Worm (Caenorhabditis elegans) whole organism, mixed stage, embryonic: ENCODE data around the gene pitr-5.

Experiments used
- M03D4.4 ChIP-seq: sonication (generic microtip); optimal IDR thresholded peaks from 2 replicates; lab custom pipeline; 2017; ENCODE audit warnings: mild to moderate bottlenecking, missing genetic modification characterization, missing compliant biosample characterization
- bed-3 ChIP-seq: fragments of 200-800 bp; sonication (Bioruptor generic); optimal IDR thresholded peaks from 3 replicates; lab custom pipeline; 2018; ENCODE audit warnings: mild to moderate bottlenecking, missing genetic modification characterization, moderate library complexity, missing compliant biosample characterization
- ceh-39 ChIP-seq: fragments of 150-350 bp; optimal IDR thresholded peaks from 2 replicates; lab custom pipeline; 2014; ENCODE audit warnings: missing biosample characterization, missing genetic modification characterization
- ceh-43 ChIP-seq: fragments of 200-800 bp; sonication (Bioruptor generic); optimal IDR thresholded peaks from 2 replicates; lab custom pipeline; 2018; ENCODE audit warnings: mild to moderate bottlenecking, missing genetic modification characterization, moderate library complexity, missing compliant biosample characterization
- ceh-83 ChIP-seq: fragments of 200-800 bp; sonication (Bioruptor generic); optimal IDR thresholded peaks from 2 replicates; lab custom pipeline; 2018; ENCODE audit warnings: mild to moderate bottlenecking, missing genetic modification characterization, missing compliant biosample characterization
- ces-1 ChIP-seq: fragments of 150-350 bp; optimal IDR thresholded peaks from 2 replicates; lab custom pipeline; 2014; ENCODE audit warnings: missing biosample characterization, missing genetic modification reagents, missing genetic modification characterization
- cnd-1 ChIP-seq: fragments of 200-800 bp; sonication (Bioruptor generic); optimal IDR thresholded peaks from 2 replicates; lab custom pipeline; 2018; ENCODE audit warnings: mild to moderate bottlenecking, missing genetic modification characterization, missing compliant biosample characterization
- drap-1 ChIP-seq: fragments of 200-800 bp; sonication (Bioruptor generic); optimal IDR thresholded peaks from 3 replicates; lab custom pipeline; 2018; ENCODE audit warnings: mild to moderate bottlenecking, missing genetic modification characterization, missing compliant biosample characterization
- elt-1 ChIP-seq: sonication (generic microtip); optimal IDR thresholded peaks from 2 replicates; lab custom pipeline; 2017; ENCODE audit warnings: missing genetic modification characterization, mild to moderate bottlenecking, missing compliant biosample characterization, antibody characterized with exemption, moderate library complexity, borderline replicate concordance; ENCODE audit not compliant: insufficient read depth
- elt-3 ChIP-seq: fragments of 150-350 bp; optimal IDR thresholded peaks from 2 replicates; lab custom pipeline; 2014; ENCODE audit warnings: missing biosample characterization, missing genetic modification characterization
- flh-1 ChIP-seq: fragments of 200-800 bp; sonication (Bioruptor generic); optimal IDR thresholded peaks from 2 replicates; lab custom pipeline; 2018; ENCODE audit warnings: mild to moderate bottlenecking, missing genetic modification characterization, moderate library complexity, missing compliant biosample characterization
- hlh-1 ChIP-seq: fragments of 150-350 bp; optimal IDR thresholded peaks from 2 replicates; lab custom pipeline; 2014; ENCODE audit warnings: missing biosample characterization, missing genetic modification reagents, missing genetic modification characterization
- lin-13 ChIP-seq: fragments of 150-350 bp; optimal IDR thresholded peaks from 2 replicates; lab custom pipeline; 2014; ENCODE audit warnings: missing biosample characterization, missing genetic modification characterization
- lin-32 ChIP-seq: fragments of 200-800 bp; sonication (Bioruptor generic); optimal IDR thresholded peaks from 2 replicates; lab custom pipeline; 2018; ENCODE audit warnings: mild to moderate bottlenecking, missing genetic modification characterization, missing compliant biosample characterization
- lsy-2 ChIP-seq: fragments of 150-350 bp; optimal IDR thresholded peaks from 2 replicates; lab custom pipeline; 2014; ENCODE audit warnings: missing biosample characterization, missing genetic modification characterization
- mab-5 ChIP-seq: fragments of 150-350 bp; optimal IDR thresholded peaks from 2 replicates; lab custom pipeline; 2014; ENCODE audit warnings: missing biosample characterization, missing genetic modification characterization
- mep-1 ChIP-seq: fragments of 150-350 bp; optimal IDR thresholded peaks from 2 replicates; lab custom pipeline; 2017; ENCODE audit warnings: missing biosample characterization, missing genetic modification reagents, missing genetic modification characterization, inconsistent platforms
- mls-2 ChIP-seq: sonication (generic microtip); optimal IDR thresholded peaks from 2 replicates; lab custom pipeline; 2016; ENCODE audit warnings: mild to moderate bottlenecking, missing genetic modification characterization, moderate library complexity, missing compliant biosample characterization
- nhr-12 ChIP-seq: fragments of 150-350 bp; optimal IDR thresholded peaks from 2 replicates; lab custom pipeline; 2014; ENCODE audit warnings: missing biosample characterization, missing genetic modification characterization
- nhr-2 ChIP-seq: fragments of 150-350 bp; optimal IDR thresholded peaks from 2 replicates; lab custom pipeline; 2014; ENCODE audit warnings: missing biosample characterization, missing genetic modification characterization
- nhr-237 ChIP-seq: fragments of 150-350 bp; optimal IDR thresholded peaks from 2 replicates; lab custom pipeline; 2014; ENCODE audit warnings: missing biosample characterization, missing genetic modification characterization
- nhr-28 ChIP-seq: fragments of 150-350 bp; optimal IDR thresholded peaks from 2 replicates; lab custom pipeline; 2014; ENCODE audit warnings: missing biosample characterization, missing genetic modification characterization
- nhr-76 ChIP-seq: sonication (generic microtip); optimal IDR thresholded peaks from 2 replicates; lab custom pipeline; 2017; ENCODE audit warnings: missing biosample characterization, missing genetic modification characterization
- snpc-4 ChIP-seq: fragments of 150-350 bp; optimal IDR thresholded peaks from 2 replicates; lab custom pipeline; 2014; ENCODE audit warnings: missing biosample characterization, missing genetic modification characterization
- sptf-1 ChIP-seq: sonication (generic microtip); optimal IDR thresholded peaks from 2 replicates; lab custom pipeline; 2017; ENCODE audit warnings: mild to moderate bottlenecking, missing genetic modification characterization, moderate library complexity, missing compliant biosample characterization
- unc-120 ChIP-seq: sonication (generic microtip); optimal IDR thresholded peaks from 2 replicates; lab custom pipeline; 2017; ENCODE audit warnings: missing genetic modification characterization, missing compliant biosample characterization; ENCODE audit not compliant: poor library complexity, severe bottlenecking
- unc-39 ChIP-seq: fragments of 150-350 bp; optimal IDR thresholded peaks from 2 replicates; lab custom pipeline; 2014; ENCODE audit warnings: missing biosample characterization, missing genetic modification characterization
- unc-62 ChIP-seq: fragments of 150-350 bp; optimal IDR thresholded peaks from 2 replicates; lab custom pipeline; 2014; ENCODE audit warnings: missing biosample characterization, missing genetic modification reagents, missing genetic modification characterization
- ztf-11 ChIP-seq: fragments of 150-350 bp; optimal IDR thresholded peaks from 2 replicates; lab custom pipeline; 2014; ENCODE audit warnings: missing biosample characterization, missing genetic modification characterization

pitr-5 gene

DNA sequence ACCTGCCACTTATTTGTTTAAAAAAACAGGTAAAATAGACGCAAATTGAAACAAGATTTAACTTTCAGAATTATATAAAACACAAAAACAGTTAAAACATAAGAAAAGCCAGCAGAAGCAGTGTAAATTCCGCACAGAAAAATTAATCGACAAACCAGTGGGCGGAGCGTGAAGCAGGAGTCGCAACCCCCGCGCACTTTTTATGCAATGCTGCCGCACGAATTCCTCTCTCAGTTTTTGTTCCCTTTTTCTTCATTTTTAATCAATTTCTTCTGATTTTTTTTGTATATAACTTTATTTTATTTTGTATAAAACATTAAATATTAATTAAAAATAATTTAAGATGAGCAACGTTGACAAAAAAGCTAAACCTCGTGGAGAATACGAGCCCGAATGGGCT, 46.2 kb downstream of the pitr-5 start, which contains the start of the genes gei-6 and krr-1 (continued):
- TF ChIP-seq ceh-43 (GFP tag; lab: Kevin White, UChicago) (peak; percentile 89), drap-1 (peak; percentile 80), lin-32 (GFP tag; lab: Kevin White, UChicago) (peak; percentile 74), nhr-28 (tag; lab: Kevin White, UChicago) (no peak), elt-1 (tag; lab: Kevin White, UChicago) (peak; percentile 60)
- TF ChIP-seq, all 35 proteins: peak for 29

DNA sequence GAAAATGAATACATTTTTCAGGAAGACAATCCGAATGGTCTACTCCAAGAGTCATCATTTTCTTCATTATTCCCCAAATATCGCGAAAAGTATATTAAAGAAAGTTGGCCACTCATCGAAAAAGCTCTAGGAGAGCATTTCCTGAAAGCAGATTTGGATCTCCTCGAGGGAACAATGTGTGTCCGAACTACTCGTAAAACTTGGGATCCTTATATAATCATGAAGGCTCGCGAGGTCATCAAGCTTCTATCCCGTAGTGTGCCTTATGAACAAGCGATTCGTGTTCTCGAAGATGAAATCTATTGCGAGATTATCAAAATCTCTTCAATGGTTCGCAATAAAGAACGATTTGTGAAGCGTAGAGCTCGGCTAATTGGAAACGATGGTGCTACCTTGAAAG, 46.9 kb downstream of the pitr-5 start:
- TF ChIP-seq ceh-83 (GFP tag; lab: Kevin White, UChicago) (no peak), mep-1 (tag; lab: Kevin White, UChicago) (no peak), M03D4.4 (tag; lab: Kevin White, UChicago) (no peak), mab-5 (tag; lab: Kevin White, UChicago) (no peak), nhr-76 (tag; lab: Kevin White, UChicago) (no peak), ztf-11 (tag; lab: Kevin White, UChicago) (no peak), hlh-1 (tag; lab: Kevin White, UChicago) (no peak), ces-1 (GFP tag; lab: Kevin White, UChicago) (no peak)

DNA sequence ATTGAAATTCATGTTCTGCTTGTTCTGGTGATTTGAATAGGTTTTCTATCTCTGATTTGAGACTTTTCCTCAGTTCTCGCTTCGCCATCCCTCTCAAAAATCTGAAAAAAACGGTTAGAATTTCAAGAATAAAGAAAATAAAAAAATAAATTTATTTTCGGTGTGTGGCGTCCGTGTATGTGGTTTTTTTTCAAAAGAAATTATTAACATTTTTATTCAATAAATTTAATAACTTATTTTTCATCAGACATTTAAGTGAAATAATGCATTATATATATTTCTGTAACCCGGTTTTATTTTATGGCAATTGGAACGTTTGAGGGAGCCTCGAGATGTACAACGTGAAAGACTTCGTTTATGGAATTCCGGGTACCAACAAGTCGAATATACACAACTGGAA, 50.1 kb downstream of the pitr-5 start, which contains the start of gene C05C8.5:
Gene C05C8.5 (minus strand): TSS at position 101 of the 400 bp plus-strand sequence.
- TF ChIP-seq unc-39 (no peak), flh-1 (no peak), nhr-12 (no peak), ztf-11 (tag; lab: Kevin White, UChicago) (no peak), mab-5 (tag; lab: Kevin White, UChicago) (no peak), elt-3 (no peak), nhr-28 (tag; lab: Kevin White, UChicago) (no peak), cnd-1 (tag; lab: Kevin White, UChicago) (no peak)

DNA sequence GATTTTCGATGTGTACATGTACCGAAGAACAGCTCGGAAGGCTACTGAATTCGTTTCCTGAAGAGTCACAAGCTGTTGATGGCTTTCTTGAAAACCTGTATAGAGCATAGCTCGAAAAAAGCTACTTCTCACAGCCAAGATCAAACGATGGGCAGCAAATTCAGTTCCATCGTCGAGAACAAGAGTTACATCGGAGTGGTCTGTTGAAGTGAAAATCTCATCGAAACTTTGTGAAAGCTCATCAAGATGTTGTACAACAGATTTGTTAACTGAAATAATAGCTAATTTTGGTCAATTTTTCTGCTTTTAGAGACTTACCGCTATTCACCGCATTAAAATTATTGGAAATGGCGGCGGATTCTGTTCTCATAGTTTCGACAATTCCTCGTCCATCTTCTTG, 52.0 kb downstream of the pitr-5 start:
- TF ChIP-seq unc-62 (GFP tag; lab: Kevin White, UChicago) = no peak
- TF ChIP-seq cnd-1 (tag; lab: Kevin White, UChicago) = no peak
- TF ChIP-seq nhr-2 (tag; lab: Kevin White, UChicago) = no peak
- no peak for TF ChIP-seq ztf-11 (tag; lab: Kevin White, UChicago)
- TF ChIP-seq nhr-12 = no peak
- TF ChIP-seq unc-120 (tag; lab: Kevin White, UChicago) = no peak
- TF ChIP-seq bed-3 (GFP tag; lab: Kevin White, UChicago) = no peak
- no peak for TF ChIP-seq lin-32 (GFP tag; lab: Kevin White, UChicago)
- TF ChIP-seq ceh-43 (GFP tag; lab: Kevin White, UChicago) = no peak
- TF ChIP-seq drap-1 = no peak
- no peak for TF ChIP-seq lin-13 (tag; lab: Kevin White, UChicago)
- no peak for TF ChIP-seq nhr-237
- no peak for TF ChIP-seq hlh-1 (tag; lab: Kevin White, UChicago)
- no peak for TF ChIP-seq mls-2 (tag; lab: Kevin White, UChicago)
- TF ChIP-seq snpc-4 = no peak
- TF ChIP-seq unc-39 = no peak
- TF ChIP-seq sptf-1 (tag; lab: Kevin White, UChicago) = no peak
- no peak for TF ChIP-seq M03D4.4 (tag; lab: Kevin White, UChicago)
- no peak for TF ChIP-seq mep-1 (tag; lab: Kevin White, UChicago)
- TF ChIP-seq nhr-28 (tag; lab: Kevin White, UChicago) = no peak

DNA sequence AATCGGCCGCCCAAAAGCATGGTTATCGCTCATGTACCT, 52.3 kb downstream of the pitr-5 start, which contains the start of gene hpo-9:
Gene hpo-9 (minus strand): TSS at position 37 of the 39 bp plus-strand sequence.
- TF ChIP-seq nhr-76 (tag; lab: Kevin White, UChicago) (no peak), nhr-12 (no peak), unc-120 (tag; lab: Kevin White, UChicago) (no peak), flh-1 (no peak), lsy-2 (tag; lab: Kevin White, UChicago) (no peak), nhr-2 (tag; lab: Kevin White, UChicago) (no peak), lin-13 (tag; lab: Kevin White, UChicago) (no peak), sptf-1 (tag; lab: Kevin White, UChicago) (no peak), ztf-11 (tag; lab: Kevin White, UChicago) (no peak), snpc-4 (no peak), ceh-43 (GFP tag; lab: Kevin White, UChicago) (no peak), unc-62 (GFP tag; lab: Kevin White, UChicago) (no peak), bed-3 (GFP tag; lab: Kevin White, UChicago) (no peak), mls-2 (tag; lab: Kevin White, UChicago) (no peak), ceh-39 (no peak), nhr-28 (tag; lab: Kevin White, UChicago) (no peak), elt-3 (no peak), ceh-83 (GFP tag; lab: Kevin White, UChicago) (no peak), drap-1 (no peak), M03D4.4 (tag; lab: Kevin White, UChicago) (no peak)
